Fruit fly (Drosophila melanogaster) whole organism, embryonic: Measurements from ENCODE around the gene tplus3a.
"Not testable (repeated sequence)": the region's sequence is repeated elsewhere in the genome, so short reads cannot be mapped to it uniquely, and the experiment has no call there.

ENCODE experiments used
- CG8478 ChIP-seq: fragments of >200 bp; optimal IDR thresholded peaks from 2 replicates; lab custom pipeline; 2018
- CkIIα-i1 ChIP-seq: fragments of 200-800 bp; sonication (Bioruptor generic); IDR thresholded peaks from 2 replicates; pipeline ENCODE4 v1.3.6; 2022; ENCODE audit warnings: missing biosample characterization, missing genetic modification characterization
- HLH4C ChIP-seq: fragments of 200-800 bp; sonication (Bioruptor generic); IDR thresholded peaks from 3 replicates; pipeline ENCODE4 v1.3.6; 2022; ENCODE audit warnings: missing biosample characterization, missing genetic modification characterization; ENCODE audit not compliant: partially characterized antibody
- gt ChIP-seq: fragments of 200-800 bp; sonication (Bioruptor generic); IDR thresholded peaks from 2 replicates; pipeline ENCODE4 v1.3.6; 2022; ENCODE audit warnings: missing biosample characterization, missing genetic modification characterization
- insv ChIP-seq, 2 experiments: fragments of 200-800 bp; sonication (Bioruptor generic); optimal IDR thresholded peaks; 3 replicates each; lab custom pipeline; 2016 to 2018; ENCODE audit warnings: missing biosample characterization in 2 of 2, missing genetic modification characterization in 2 of 2
- pum ChIP-seq: fragments of 200-800 bp; sonication (Bioruptor generic); optimal IDR thresholded peaks from 2 replicates; lab custom pipeline; 2016; ENCODE audit warnings: missing biosample characterization, missing genetic modification characterization

DNA sequence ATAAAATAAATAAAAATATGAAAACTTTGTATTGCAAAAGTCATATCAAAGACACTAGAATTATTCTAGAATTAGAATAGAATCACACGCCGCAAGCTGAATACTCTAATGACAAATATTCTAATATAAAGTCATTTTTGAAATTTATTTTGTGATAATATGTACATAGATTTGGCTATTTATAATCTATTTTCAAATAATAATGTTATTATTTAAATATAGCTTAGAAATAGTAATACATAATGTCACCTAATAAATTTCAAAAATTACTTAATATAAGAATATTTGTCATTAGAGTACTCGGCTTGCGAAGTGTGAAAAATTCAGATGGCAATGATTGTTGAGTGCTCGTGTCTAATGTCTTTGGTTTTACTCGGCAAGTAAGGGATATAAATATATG is 43.5 kb downstream of the tplus3a start:
- TF ChIP-seq HLH4C; CkIIα-i1 (GFP tag; lab: Robert Waterston, UW); pum (GFP tag; lab: Kevin White, UChicago); gt (GFP tag; lab: Robert Waterston, UW); CG8478 (lab: Kevin White, UChicago); insv (GFP tag; optimal IDR thresholded peaks at IDR 0.05; lab: Kevin White, UChicago): not testable (repeated sequence)
